Worm (Caenorhabditis elegans) whole organism, L1 larva: ENCODE measurements around the gene T10B5.3.
A peak's percentile ranks its signal among the peaks of the same experiment; 100 is the strongest.

ENCODE experiments used
- Y116A8C.19 ChIP-seq: sonication (generic microtip); optimal IDR thresholded peaks from 2 replicates; lab custom pipeline; 2016; ENCODE audit warnings: missing compliant biosample characterization, missing genetic modification characterization, borderline replicate concordance
- aha-1 ChIP-seq: fragments of 150-350 bp; optimal IDR thresholded peaks from 2 replicates; lab custom pipeline; 2014; ENCODE audit warnings: missing biosample characterization, missing genetic modification characterization
- aly-2 ChIP-seq: fragments of 150-350 bp; optimal IDR thresholded peaks from 2 replicates; lab custom pipeline; 2014; ENCODE audit warnings: missing biosample characterization, missing genetic modification characterization
- ama-1 ChIP-seq: fragments of 150-350 bp; optimal IDR thresholded peaks from 2 replicates; lab custom pipeline; 2014
- ceh-63 ChIP-seq: fragments of 200-800 bp; sonication (Bioruptor generic); optimal IDR thresholded peaks from 2 replicates; lab custom pipeline; 2018; ENCODE audit warnings: mild to moderate bottlenecking, missing genetic modification characterization, missing compliant biosample characterization
- ceh-82 ChIP-seq, 3 experiments: fragments of 150-350 bp in 1 of 3; sonication (generic microtip) in 2 of 3; optimal IDR thresholded peaks; 2 replicates each; lab custom pipeline; 2014 to 2017; ENCODE audit warnings: missing biosample characterization in 3 of 3, missing genetic modification characterization in 3 of 3
- ceh-88 ChIP-seq: fragments of 200-800 bp; sonication (Bioruptor generic); IDR thresholded peaks from 2 replicates; pipeline ENCODE4 v1.3.6; 2022; ENCODE audit warnings: missing genetic modification characterization, missing compliant biosample characterization
- efl-1 ChIP-seq, 4 experiments: fragments of 150-350 bp; optimal IDR thresholded peaks in 3 of 4; peaks in 1 of 4; 1 replicate in 1 of 4; 2 replicates in 3 of 4; lab custom pipeline; 2014; ENCODE audit warnings: missing biosample characterization in 2 of 4, missing genetic modification characterization in 2 of 4, missing genetic modification reagents in 2 of 4
- efl-3 ChIP-seq: fragments of 200-800 bp; sonication (Bioruptor generic); optimal IDR thresholded peaks from 2 replicates; lab custom pipeline; 2018; ENCODE audit warnings: mild to moderate bottlenecking, missing genetic modification characterization, missing compliant biosample characterization
- egl-13 ChIP-seq: sonication (generic microtip); optimal IDR thresholded peaks from 2 replicates; lab custom pipeline; 2016; ENCODE audit warnings: missing genotype, missing genetic modification reagents, missing genetic modification characterization, missing compliant biosample characterization
- egl-27 ChIP-seq, 2 experiments: fragments of 150-350 bp in 1 of 2; sonication (generic microtip); optimal IDR thresholded peaks; 3 replicates each; lab custom pipeline; 2017 to 2018; ENCODE audit warnings: missing biosample characterization in 2 of 2, missing genetic modification characterization in 2 of 2, missing genetic modification reagents in 2 of 2
- elt-2 ChIP-seq: sonication (generic microtip); optimal IDR thresholded peaks from 2 replicates; lab custom pipeline; 2016; ENCODE audit warnings: missing genetic modification characterization, mild to moderate bottlenecking, inconsistent platforms, missing compliant biosample characterization, missing genetic modification reagents
- fkh-10 ChIP-seq: sonication (generic microtip); optimal IDR thresholded peaks from 2 replicates; lab custom pipeline; 2017; ENCODE audit warnings: missing biosample characterization, missing genetic modification reagents, missing genetic modification characterization
- fkh-4 ChIP-seq: sonication (generic microtip); optimal IDR thresholded peaks from 2 replicates; lab custom pipeline; 2016; ENCODE audit warnings: missing compliant biosample characterization, missing genetic modification characterization, borderline replicate concordance
- grh-1 ChIP-seq: fragments of 200-800 bp; sonication (Bioruptor generic); IDR thresholded peaks from 2 replicates; pipeline ENCODE4 v1.3.6; 2022; ENCODE audit warnings: missing genetic modification reagents, missing genetic modification characterization, missing compliant biosample characterization
- hlh-17 ChIP-seq: fragments of 200-800 bp; sonication (Bioruptor generic); optimal IDR thresholded peaks from 2 replicates; lab custom pipeline; 2018; ENCODE audit warnings: missing genetic modification characterization, mild to moderate bottlenecking, missing compliant biosample characterization, moderate library complexity, borderline replicate concordance
- hpl-2 ChIP-seq: fragments of 150-350 bp; optimal IDR thresholded peaks from 2 replicates; lab custom pipeline; 2014; ENCODE audit warnings: missing biosample characterization, missing genetic modification reagents, missing genetic modification characterization
- isw-1 ChIP-seq: fragments of 200-800 bp; sonication (Bioruptor generic); IDR thresholded peaks from 2 replicates; pipeline ENCODE4 v1.3.6; 2022; ENCODE audit warnings: missing genetic modification characterization, missing compliant biosample characterization
- lin-14 ChIP-seq: fragments of 200-800 bp; sonication (Bioruptor generic); optimal IDR thresholded peaks from 2 replicates; lab custom pipeline; 2018; ENCODE audit warnings: mild to moderate bottlenecking, missing genetic modification characterization, moderate library complexity, missing compliant biosample characterization
- lin-15B ChIP-seq: fragments of 150-350 bp; sonication (generic microtip); optimal IDR thresholded peaks from 3 replicates; lab custom pipeline; 2014; ENCODE audit warnings: missing biosample characterization, missing genetic modification characterization
- lsy-2 ChIP-seq, 2 experiments: fragments of 150-350 bp; optimal IDR thresholded peaks; 2 replicates each; lab custom pipeline; 2014; ENCODE audit warnings: missing biosample characterization in 2 of 2, missing genetic modification characterization in 2 of 2
- mab-9 ChIP-seq: fragments of 200-800 bp; sonication (Bioruptor generic); IDR thresholded peaks from 2 replicates; pipeline ENCODE4 v1.3.6; 2022; ENCODE audit warnings: missing genetic modification reagents, missing genetic modification characterization, missing compliant biosample characterization
- nhr-19 ChIP-seq: fragments of 200-800 bp; sonication (Bioruptor generic); conservative IDR thresholded peaks from 2 replicates; pipeline ENCODE4 v1.3.6; 2022; ENCODE audit warnings: missing genetic modification characterization, missing compliant biosample characterization
- nhr-20 ChIP-seq: sonication (generic microtip); optimal IDR thresholded peaks from 2 replicates; lab custom pipeline; 2016; ENCODE audit warnings: mild to moderate bottlenecking, missing genetic modification characterization, missing compliant biosample characterization
- nhr-237 ChIP-seq: fragments of 150-350 bp; optimal IDR thresholded peaks from 2 replicates; lab custom pipeline; 2014; ENCODE audit warnings: missing biosample characterization, missing genetic modification characterization
- nhr-71 ChIP-seq: sonication (generic microtip); optimal IDR thresholded peaks from 2 replicates; lab custom pipeline; 2016; ENCODE audit warnings: mild to moderate bottlenecking, missing genetic modification characterization, moderate library complexity, missing compliant biosample characterization
- nhr-85 ChIP-seq: sonication (generic microtip); peaks from one replicate; lab custom pipeline; 2016; ENCODE audit warnings: missing genetic modification characterization, inconsistent platforms, missing compliant biosample characterization
- nhr-90 ChIP-seq: sonication (generic microtip); optimal IDR thresholded peaks from 2 replicates; lab custom pipeline; 2016; ENCODE audit warnings: mild to moderate bottlenecking, missing genetic modification characterization, missing compliant biosample characterization; ENCODE audit not compliant: poor library complexity
- pag-3 ChIP-seq: sonication (generic microtip); optimal IDR thresholded peaks from 2 replicates; lab custom pipeline; 2017; ENCODE audit warnings: missing genetic modification characterization, mild to moderate bottlenecking, missing compliant biosample characterization, antibody characterized with exemption, borderline replicate concordance; ENCODE audit not compliant: insufficient read depth
- pax-3 ChIP-seq: fragments of 200-800 bp; sonication (Bioruptor generic); optimal IDR thresholded peaks from 2 replicates; lab custom pipeline; 2018; ENCODE audit warnings: mild to moderate bottlenecking, missing genetic modification characterization, moderate library complexity, missing compliant biosample characterization
- pqm-1 ChIP-seq: sonication (generic microtip); optimal IDR thresholded peaks from 3 replicates; lab custom pipeline; 2017; ENCODE audit warnings: missing biosample characterization, missing genetic modification characterization
- rnt-1 ChIP-seq: sonication (generic microtip); optimal IDR thresholded peaks from 2 replicates; lab custom pipeline; 2016; ENCODE audit warnings: mild to moderate bottlenecking, missing genetic modification characterization, moderate library complexity, missing compliant biosample characterization
- skn-1 ChIP-seq: fragments of 150-350 bp; optimal IDR thresholded peaks from 2 replicates; lab custom pipeline; 2014; ENCODE audit warnings: missing biosample characterization, missing genetic modification characterization
- sox-4 ChIP-seq: sonication (generic microtip); optimal IDR thresholded peaks from 2 replicates; lab custom pipeline; 2016; ENCODE audit warnings: missing genetic modification characterization, missing compliant biosample characterization
- sptf-1 ChIP-seq: fragments of 150-350 bp; optimal IDR thresholded peaks from 2 replicates; lab custom pipeline; 2014; ENCODE audit warnings: missing biosample characterization, missing genetic modification characterization
- sup-37 ChIP-seq: fragments of 200-800 bp; sonication (Bioruptor generic); optimal IDR thresholded peaks from 2 replicates; lab custom pipeline; 2018; ENCODE audit warnings: mild to moderate bottlenecking, missing genetic modification characterization, missing compliant biosample characterization
- swsn-7 ChIP-seq: sonication (generic microtip); optimal IDR thresholded peaks from 2 replicates; lab custom pipeline; 2016; ENCODE audit warnings: missing genetic modification characterization, missing compliant biosample characterization
- tbx-2 ChIP-seq: sonication (generic microtip); optimal IDR thresholded peaks from 2 replicates; lab custom pipeline; 2016; ENCODE audit warnings: missing genetic modification characterization, missing compliant biosample characterization
- unc-30 ChIP-seq: sonication (generic microtip); optimal IDR thresholded peaks from 2 replicates; lab custom pipeline; 2017; ENCODE audit warnings: missing biosample characterization, missing genetic modification characterization
- unc-86 ChIP-seq: sonication (generic microtip); optimal IDR thresholded peaks from 2 replicates; lab custom pipeline; 2016; ENCODE audit warnings: missing genetic modification characterization, missing compliant biosample characterization
- unc-98 ChIP-seq: fragments of 200-800 bp; sonication (Bioruptor generic); IDR thresholded peaks from 2 replicates; pipeline ENCODE4 v1.3.6; 2022; ENCODE audit warnings: missing genetic modification characterization, missing compliant biosample characterization
- zag-1 ChIP-seq: fragments of 150-350 bp; optimal IDR thresholded peaks from 2 replicates; lab custom pipeline; 2014; ENCODE audit warnings: missing biosample characterization, missing genetic modification characterization
- zip-4 ChIP-seq: fragments of 200-800 bp; sonication (Bioruptor generic); optimal IDR thresholded peaks from 2 replicates; lab custom pipeline; 2018; ENCODE audit warnings: mild to moderate bottlenecking, missing genetic modification characterization, moderate library complexity, missing compliant biosample characterization
- ztf-11 ChIP-seq, 2 experiments: sonication (generic microtip); optimal IDR thresholded peaks; 2 replicates each; lab custom pipeline; 2016 to 2017; ENCODE audit warnings: missing genetic modification characterization in 2 of 2, missing biosample characterization in 1 of 2, missing compliant biosample characterization in 1 of 2
- ztf-4 ChIP-seq: fragments of 150-350 bp; optimal IDR thresholded peaks from 2 replicates; lab custom pipeline; 2014; ENCODE audit warnings: missing biosample characterization, missing genetic modification characterization

T10B5.3 gene

DNA sequence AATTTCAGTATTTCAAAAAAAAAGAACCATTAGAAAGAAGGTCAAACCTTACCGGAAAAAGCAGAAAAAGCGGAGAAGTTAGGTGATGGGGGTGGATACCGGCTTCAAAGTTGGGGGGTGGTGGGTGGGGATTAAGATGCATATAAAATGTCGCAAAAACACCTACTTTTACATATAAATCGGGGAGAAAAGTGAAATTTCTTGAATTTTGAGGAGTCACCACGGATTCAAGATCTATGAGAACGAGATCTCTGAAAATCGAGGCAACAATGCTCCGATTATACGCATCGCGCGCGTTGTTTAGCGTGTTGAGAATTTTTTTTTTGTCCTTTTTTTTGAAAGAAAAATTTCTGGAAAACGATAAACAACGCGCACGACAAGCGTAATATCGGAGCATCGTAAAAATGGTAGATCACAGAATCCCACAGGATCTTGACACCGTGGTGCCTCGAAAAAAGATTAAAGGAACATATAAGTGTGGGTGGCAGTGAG, 6.0 kb upstream of the T10B5.3 start (continued):
- TF ChIP-seq tbx-2 (tag; lab: Kevin White, UChicago) (no peak), nhr-19 (GFP tag; lab: Robert Waterston, UW) (no peak), ztf-4 (tag; lab: Kevin White, UChicago) (peak; percentile 65)
- TF ChIP-seq, all 84 proteins: peak for 15

DNA sequence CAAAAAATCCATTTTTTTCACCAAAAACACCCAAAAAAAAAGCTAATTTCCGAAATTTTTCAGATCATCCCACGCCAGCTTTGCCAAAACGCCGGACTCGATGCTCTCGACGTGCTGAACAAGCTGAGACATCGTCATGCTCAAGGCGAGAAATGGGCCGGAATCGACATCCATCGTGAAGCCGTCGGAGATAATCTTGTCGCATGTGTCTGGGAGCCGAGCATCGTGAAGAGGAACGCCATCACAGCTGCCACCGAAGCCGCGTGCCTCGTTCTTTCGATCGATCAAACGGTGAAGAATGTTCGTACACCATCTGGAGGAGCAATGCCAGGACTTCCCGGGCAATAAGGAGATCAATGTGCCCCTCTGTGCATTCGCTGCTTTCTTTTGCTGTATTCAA, 5.2 kb upstream of the T10B5.3 start:
- no peak for TF ChIP-seq rnt-1 (tag; lab: Kevin White, UChicago)
- TF ChIP-seq zag-1 (tag; lab: Kevin White, UChicago), result no peak
- TF ChIP-seq nhr-71 (tag; lab: Kevin White, UChicago), result no peak
- no peak for TF ChIP-seq lin-14
- TF ChIP-seq unc-30, result no peak
- TF ChIP-seq sptf-1 (tag; lab: Kevin White, UChicago), result no peak
- TF ChIP-seq egl-13 (tag; lab: Kevin White, UChicago), result no peak
- no peak for TF ChIP-seq fkh-4 (tag; lab: Kevin White, UChicago)
- no peak for TF ChIP-seq nhr-90 (tag; lab: Kevin White, UChicago)

DNA sequence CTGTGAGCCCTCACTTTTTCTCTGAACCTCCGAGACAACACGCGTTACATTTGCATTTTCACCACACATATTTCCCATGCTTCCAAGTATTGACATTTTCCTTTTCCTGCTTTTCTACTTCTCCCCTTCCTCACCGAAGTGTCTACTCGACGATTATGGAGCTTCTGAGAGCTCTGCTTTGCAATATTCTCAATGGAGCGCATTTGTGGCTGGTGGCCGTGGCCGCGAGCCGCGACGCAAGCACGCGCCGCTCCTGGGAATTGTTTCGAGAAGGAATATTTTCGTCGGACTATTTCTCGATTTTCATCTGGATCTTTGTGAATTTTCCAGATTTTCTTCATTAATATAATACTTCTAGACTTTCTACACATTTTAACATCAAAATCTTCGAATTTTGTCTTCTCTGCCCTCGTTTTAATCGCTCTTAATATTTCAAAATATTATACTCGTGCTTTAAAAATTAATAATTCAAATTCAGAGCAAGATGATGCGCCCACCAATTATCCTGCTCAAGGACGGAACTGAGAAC, 2.2 kb upstream of the T10B5.3 start, which contains the start of the genes T10B5.4 and cct-7:
Gene T10B5.4, minus strand, starts transcription at position 40 of the 529 bp plus-strand sequence.
Gene cct-7, plus strand, starts transcription at position 479 of the 529 bp plus-strand sequence.
- TF ChIP-seq pax-3 (tag; lab: Kevin White, UChicago) (peak; percentile 82), nhr-85 (tag; lab: Kevin White, UChicago) (peak; percentile 74), efl-1 (optimal IDR thresholded peaks at IDR 0.05; lab: Kevin White, UChicago) (peak; percentile 83 to 85), efl-1 (GFP tag; optimal IDR thresholded peaks at IDR 0.05 in 1 of 2; lab: Kevin White, UChicago) (peak; percentile 81 to 91), hpl-2 (no peak), skn-1 (tag; lab: Kevin White, UChicago) (peak; percentile 92), ceh-88 (peak; percentile 44; the same call in 1 of the 2 replicates), elt-2 (peak; percentile 31), unc-30 (no peak), aly-2 (no peak), sptf-1 (tag; lab: Kevin White, UChicago) (no peak), efl-3 (GFP tag; lab: Kevin White, UChicago) (no peak), rnt-1 (tag; lab: Kevin White, UChicago) (peak; percentile 87), sup-37 (no peak), nhr-19 (GFP tag; lab: Robert Waterston, UW) (peak; percentile 55; the same call in 1 of the 2 replicates), nhr-20 (tag; lab: Kevin White, UChicago) (peak; percentile 84), zip-4 (GFP tag; lab: Kevin White, UChicago) (no peak), unc-98 (GFP tag; lab: Robert Waterston, UW) (no peak; the same call in 1 of the 2 replicates), grh-1 (GFP tag; lab: Robert Waterston, UW) (no peak), ceh-82 (tag; optimal IDR thresholded peaks at IDR 0.05; lab: Kevin White, UChicago) (peak; percentile 66 to 95 (median 77)), isw-1 (GFP tag; lab: Robert Waterston, UW) (peak; percentile 85), hlh-17 (GFP tag; lab: Kevin White, UChicago) (no peak), egl-27 (tag; optimal IDR thresholded peaks at IDR 0.05; lab: Kevin White, UChicago) (peak in 1 of 2 experiments; percentile 10), pqm-1 (tag; lab: Kevin White, UChicago) (no peak), fkh-10 (GFP tag; lab: Kevin White, UChicago) (peak; percentile 98), lsy-2 (tag; optimal IDR thresholded peaks at IDR 0.05; lab: Kevin White, UChicago) (peak; percentile 74 to 92), unc-86 (peak; percentile 92), egl-13 (tag; lab: Kevin White, UChicago) (peak; percentile 88), ceh-63 (GFP tag; lab: Kevin White, UChicago) (no peak), ztf-11 (tag; optimal IDR thresholded peaks at IDR 0.05; lab: Kevin White, UChicago) (peak in 1 of 2 experiments; percentile 74), ama-1 (lab: Kevin White, UChicago) (no peak), nhr-71 (tag; lab: Kevin White, UChicago) (peak; percentile 92), sox-4 (peak; percentile 63), Y116A8C.19 (tag; lab: Kevin White, UChicago) (no peak), swsn-7 (tag; lab: Kevin White, UChicago) (peak; percentile 85), mab-9 (peak; percentile 46), pag-3 (tag; lab: Kevin White, UChicago) (no peak), aha-1 (tag; lab: Kevin White, UChicago) (no peak), nhr-90 (tag; lab: Kevin White, UChicago) (peak; percentile 57), nhr-237 (tag; lab: Kevin White, UChicago) (peak; percentile 73), lin-15B (tag; lab: Kevin White, UChicago) (peak; percentile 93), zag-1 (tag; lab: Kevin White, UChicago) (peak; percentile 73)
